Worm (Caenorhabditis elegans) whole organism, late embryonic: ENCODE results near the gene F43C11.3.

Experiments used
- ceh-2 ChIP-seq: sonication (generic microtip); optimal IDR thresholded peaks from 2 replicates; lab custom pipeline; 2016; ENCODE audit warnings: missing genotype, missing genetic modification characterization, missing compliant biosample characterization
- ceh-48 ChIP-seq: sonication (generic microtip); optimal IDR thresholded peaks from 2 replicates; lab custom pipeline; 2016; ENCODE audit warnings: missing genetic modification characterization, inconsistent platforms, missing compliant biosample characterization
- che-1 ChIP-seq: sonication (generic microtip); optimal IDR thresholded peaks from 2 replicates; lab custom pipeline; 2016; ENCODE audit warnings: mild to moderate bottlenecking, missing genetic modification characterization, missing compliant biosample characterization
- dmd-4 ChIP-seq: sonication (generic microtip); optimal IDR thresholded peaks from 2 replicates; lab custom pipeline; 2016; ENCODE audit warnings: borderline replicate concordance, missing genetic modification characterization, missing compliant biosample characterization
- dve-1 ChIP-seq: sonication (generic microtip); optimal IDR thresholded peaks from 2 replicates; lab custom pipeline; 2017; ENCODE audit warnings: antibody characterized with exemption, mild to moderate bottlenecking, missing genetic modification characterization, missing compliant biosample characterization
- elt-2 ChIP-seq: sonication (generic microtip); optimal IDR thresholded peaks from 2 replicates; lab custom pipeline; 2016; ENCODE audit warnings: missing genetic modification reagents, missing genetic modification characterization, missing compliant biosample characterization
- fkh-10 ChIP-seq: fragments of 150-350 bp; optimal IDR thresholded peaks from 2 replicates; lab custom pipeline; 2014; ENCODE audit warnings: missing biosample characterization, missing genetic modification reagents, missing genetic modification characterization
- gmeb-2 ChIP-seq: sonication (generic microtip); optimal IDR thresholded peaks from 2 replicates; lab custom pipeline; 2016; ENCODE audit warnings: missing genetic modification characterization, inconsistent platforms, missing compliant biosample characterization
- hlh-8 ChIP-seq: sonication (generic microtip); optimal IDR thresholded peaks from 2 replicates; lab custom pipeline; 2016; ENCODE audit warnings: missing genotype, missing genetic modification characterization, missing compliant biosample characterization
- nfya-1 ChIP-seq: sonication (generic microtip); optimal IDR thresholded peaks from 2 replicates; lab custom pipeline; 2017; ENCODE audit warnings: missing genetic modification characterization, mild to moderate bottlenecking, missing compliant biosample characterization, antibody characterized with exemption, moderate library complexity
- nhr-11 ChIP-seq: fragments of 150-350 bp; optimal IDR thresholded peaks from 2 replicates; lab custom pipeline; 2014; ENCODE audit warnings: missing biosample characterization, missing genetic modification characterization
- pha-4 ChIP-seq: fragments of 150-350 bp; optimal IDR thresholded peaks from 2 replicates; lab custom pipeline; 2018; ENCODE audit warnings: missing biosample characterization, missing genetic modification reagents, missing genetic modification characterization
- pqm-1 ChIP-seq: sonication (generic microtip); optimal IDR thresholded peaks from 2 replicates; lab custom pipeline; 2016; ENCODE audit warnings: missing genetic modification characterization, missing compliant biosample characterization

- TF ChIP-seq hlh-8 (tag; lab: Kevin White, UChicago) (no peak), nhr-11 (tag; lab: Kevin White, UChicago) (no peak), dve-1 (tag; lab: Kevin White, UChicago) (no peak), pha-4 (tag; lab: Kevin White, UChicago) (no peak), gmeb-2 (tag; lab: Kevin White, UChicago) (no peak), dmd-4 (no peak), ceh-2 (tag; lab: Kevin White, UChicago) (no peak), che-1 (tag; lab: Kevin White, UChicago) (no peak), ceh-48 (tag; lab: Kevin White, UChicago) (no peak), pqm-1 (tag; lab: Kevin White, UChicago) (no peak), elt-2 (no peak), nfya-1 (tag; lab: Kevin White, UChicago) (no peak), fkh-10 (GFP tag; lab: Kevin White, UChicago) (no peak)
Observed at ce11 chrII:2374973-2375372, 21.9 kb downstream of the F43C11.3 start, which contains the start of gene F16G10.2.
